Fruit fly (Drosophila melanogaster): ENCODE data around the gene VAChT.

DNA sequence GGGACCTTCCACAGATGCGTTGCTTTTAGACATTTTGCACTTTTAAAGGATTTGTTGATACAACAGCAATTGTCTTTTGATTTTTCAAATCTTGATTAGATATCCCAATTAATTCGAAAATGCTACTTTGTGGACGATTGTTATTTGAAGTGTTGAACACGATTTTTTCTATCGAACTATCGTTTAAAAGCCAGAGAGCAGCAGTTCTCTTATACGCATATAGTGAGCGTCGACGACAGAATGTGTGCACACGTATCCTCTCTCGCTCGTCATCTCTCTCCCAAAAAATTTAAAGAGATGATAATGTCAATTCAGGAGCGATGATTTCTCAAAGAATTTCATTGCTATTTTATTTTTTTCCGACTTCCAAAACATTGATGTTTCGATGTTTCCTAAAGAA, 17.2 kb downstream of the VAChT start, which contains the start of gene CG34283:
- TF ChIP-seq Blimp-1 (GFP tag; optimal IDR thresholded peaks at IDR 0.05) (no peak), fkh (GFP tag; optimal IDR thresholded peaks at IDR 0.05) (no peak)
